Worm (Caenorhabditis elegans) whole organism, early embryonic: Measurements from ENCODE around the gene bed-2.
A peak's percentile ranks its signal among the peaks of the same experiment; 100 is the strongest.

Source experiments
- B0310.2 ChIP-seq: sonication (generic microtip); optimal IDR thresholded peaks from 2 replicates; lab custom pipeline; 2016; ENCODE audit warnings: mild to moderate bottlenecking, missing genetic modification characterization, missing compliant biosample characterization
- F13C5.2 ChIP-seq: sonication (generic microtip); optimal IDR thresholded peaks from 2 replicates; lab custom pipeline; 2017; ENCODE audit warnings: mild to moderate bottlenecking, missing genetic modification characterization, inconsistent platforms, missing compliant biosample characterization
- aly-1 ChIP-seq: sonication (generic microtip); optimal IDR thresholded peaks from 2 replicates; lab custom pipeline; 2016; ENCODE audit warnings: missing genetic modification characterization, missing compliant biosample characterization
- ama-1 ChIP-seq: fragments of 150-350 bp; optimal IDR thresholded peaks from 2 replicates; lab custom pipeline; 2014
- ceh-13 ChIP-seq: fragments of 200-800 bp; sonication (Bioruptor generic); optimal IDR thresholded peaks from 2 replicates; lab custom pipeline; 2018; ENCODE audit warnings: mild to moderate bottlenecking, missing genetic modification characterization, missing compliant biosample characterization
- ceh-36 ChIP-seq: sonication (generic microtip); optimal IDR thresholded peaks from 2 replicates; lab custom pipeline; 2016; ENCODE audit warnings: missing genetic modification characterization, inconsistent platforms, missing compliant biosample characterization
- ets-7 ChIP-seq: sonication (generic microtip); optimal IDR thresholded peaks from 2 replicates; lab custom pipeline; 2016; ENCODE audit warnings: missing genotype, missing genetic modification characterization, missing compliant biosample characterization
- flt-1 ChIP-seq: fragments of 200-800 bp; sonication (Bioruptor generic); IDR thresholded peaks from 2 replicates; pipeline ENCODE4 v1.3.6; 2022; ENCODE audit warnings: missing genetic modification characterization, missing compliant biosample characterization
- hmbx-1 ChIP-seq: sonication (generic microtip); optimal IDR thresholded peaks from 2 replicates; lab custom pipeline; 2016; ENCODE audit warnings: mild to moderate bottlenecking, missing genetic modification characterization, missing compliant biosample characterization
- hmg-4 ChIP-seq: fragments of 200-800 bp; sonication (Bioruptor generic); optimal IDR thresholded peaks from 2 replicates; lab custom pipeline; 2018; ENCODE audit warnings: mild to moderate bottlenecking, missing genetic modification characterization, missing compliant biosample characterization
- hnd-1 ChIP-seq: sonication (generic microtip); optimal IDR thresholded peaks from 2 replicates; lab custom pipeline; 2016; ENCODE audit warnings: missing genetic modification characterization, missing compliant biosample characterization
- pes-1 ChIP-seq: fragments of 200-800 bp; sonication (Bioruptor generic); IDR thresholded peaks from 2 replicates; pipeline ENCODE4 v1.3.6; 2022; ENCODE audit warnings: missing genetic modification reagents, missing genetic modification characterization, missing compliant biosample characterization
- scrt-1 ChIP-seq: fragments of 200-800 bp; sonication (Bioruptor generic); IDR thresholded peaks from 2 replicates; pipeline ENCODE4 v1.3.6; 2022; ENCODE audit warnings: missing genetic modification characterization, missing compliant biosample characterization
- sea-1 ChIP-seq: fragments of 200-800 bp; sonication (Bioruptor generic); conservative IDR thresholded peaks from 2 replicates; pipeline ENCODE4 v1.3.6; 2022; ENCODE audit warnings: missing genetic modification characterization, missing compliant biosample characterization
- tbx-11 ChIP-seq: fragments of 200-800 bp; sonication (Bioruptor generic); IDR thresholded peaks from 2 replicates; pipeline ENCODE4 v1.3.6; 2022; ENCODE audit warnings: missing genetic modification characterization, missing compliant biosample characterization
- tbx-37 ChIP-seq: fragments of 200-800 bp; sonication (Bioruptor generic); conservative IDR thresholded peaks from 2 replicates; pipeline ENCODE4 v1.3.6; 2022; ENCODE audit warnings: missing genetic modification reagents, missing genetic modification characterization, missing compliant biosample characterization
- tra-4 ChIP-seq: sonication (generic microtip); optimal IDR thresholded peaks from 2 replicates; lab custom pipeline; 2017; ENCODE audit warnings: missing genetic modification characterization, missing compliant biosample characterization

bed-2 gene

DNA sequence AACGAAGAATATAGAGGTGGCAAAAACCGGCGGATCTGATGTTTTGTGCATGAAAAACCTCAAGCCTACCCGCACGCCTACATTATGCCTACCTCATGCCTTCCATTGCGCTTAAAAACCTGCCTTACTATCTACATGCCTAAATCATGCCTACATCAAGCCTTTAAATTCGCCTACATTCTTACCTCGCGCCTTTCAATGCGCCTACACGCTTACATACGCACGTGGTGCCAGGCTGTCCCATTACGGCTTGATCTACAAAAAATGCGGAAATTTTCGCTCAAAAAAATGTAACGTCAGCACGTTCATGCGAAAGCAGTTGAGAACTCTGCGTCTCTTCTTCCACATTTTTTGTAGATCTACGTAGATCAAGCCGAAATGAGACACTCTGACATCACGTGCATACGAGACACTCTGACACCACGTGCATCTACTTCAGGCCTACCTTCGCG, 13.6 kb upstream of the bed-2 start, which contains the start of gene fbxa-220:
fbxa-220 (minus strand) TSS at position 51 of the 452 bp plus-strand sequence.
- TF ChIP-seq ets-7 (tag; lab: Kevin White, UChicago) (no peak), scrt-1 (GFP tag; lab: Robert Waterston, UW) (no peak), flt-1 (GFP tag; lab: Robert Waterston, UW) (no peak), pes-1 (GFP tag; lab: Robert Waterston, UW) (no peak), ceh-13 (GFP tag; lab: Kevin White, UChicago) (no peak), tbx-37 (no peak), aly-1 (tag; lab: Kevin White, UChicago) (no peak), ama-1 (lab: Kevin White, UChicago) (no peak), tbx-11 (GFP tag; lab: Robert Waterston, UW) (no peak), ceh-36 (no peak), sea-1 (GFP tag; lab: Robert Waterston, UW) (no peak)

DNA sequence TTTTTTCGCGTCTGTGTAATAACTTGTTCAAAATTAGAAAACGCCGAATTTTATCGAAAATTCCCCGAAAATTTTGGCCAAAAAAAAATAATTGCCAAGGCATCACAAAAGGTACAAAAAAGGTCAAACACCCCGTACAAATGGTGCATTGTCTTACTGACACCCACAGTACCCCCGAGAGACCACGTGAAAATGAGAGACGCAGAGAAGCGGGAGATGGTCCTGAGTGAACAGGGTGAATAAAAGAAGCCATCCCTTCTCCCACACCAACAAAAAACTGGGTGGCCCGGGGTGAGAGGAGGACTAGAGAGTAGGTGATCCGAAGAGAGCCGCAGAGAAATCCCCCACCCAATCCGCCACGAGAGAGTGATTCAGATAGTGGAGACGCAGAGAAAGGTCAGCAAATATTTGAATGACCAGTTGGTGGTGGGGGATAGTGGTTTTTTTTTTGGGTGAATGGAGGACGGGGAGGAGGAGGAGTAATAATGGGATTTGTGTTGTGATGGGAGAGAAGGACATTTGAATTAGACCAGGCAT, 10.8 kb upstream of the bed-2 start:
- TF ChIP-seq hmbx-1 (tag; lab: Kevin White, UChicago) (no peak), flt-1 (GFP tag; lab: Robert Waterston, UW) (no peak), F13C5.2 (no peak), pes-1 (GFP tag; lab: Robert Waterston, UW) (no peak), ceh-36 (no peak), tbx-37 (no peak), ceh-13 (GFP tag; lab: Kevin White, UChicago) (no peak), aly-1 (tag; lab: Kevin White, UChicago) (no peak), sea-1 (GFP tag; lab: Robert Waterston, UW) (no peak), tbx-11 (GFP tag; lab: Robert Waterston, UW) (no peak)

DNA sequence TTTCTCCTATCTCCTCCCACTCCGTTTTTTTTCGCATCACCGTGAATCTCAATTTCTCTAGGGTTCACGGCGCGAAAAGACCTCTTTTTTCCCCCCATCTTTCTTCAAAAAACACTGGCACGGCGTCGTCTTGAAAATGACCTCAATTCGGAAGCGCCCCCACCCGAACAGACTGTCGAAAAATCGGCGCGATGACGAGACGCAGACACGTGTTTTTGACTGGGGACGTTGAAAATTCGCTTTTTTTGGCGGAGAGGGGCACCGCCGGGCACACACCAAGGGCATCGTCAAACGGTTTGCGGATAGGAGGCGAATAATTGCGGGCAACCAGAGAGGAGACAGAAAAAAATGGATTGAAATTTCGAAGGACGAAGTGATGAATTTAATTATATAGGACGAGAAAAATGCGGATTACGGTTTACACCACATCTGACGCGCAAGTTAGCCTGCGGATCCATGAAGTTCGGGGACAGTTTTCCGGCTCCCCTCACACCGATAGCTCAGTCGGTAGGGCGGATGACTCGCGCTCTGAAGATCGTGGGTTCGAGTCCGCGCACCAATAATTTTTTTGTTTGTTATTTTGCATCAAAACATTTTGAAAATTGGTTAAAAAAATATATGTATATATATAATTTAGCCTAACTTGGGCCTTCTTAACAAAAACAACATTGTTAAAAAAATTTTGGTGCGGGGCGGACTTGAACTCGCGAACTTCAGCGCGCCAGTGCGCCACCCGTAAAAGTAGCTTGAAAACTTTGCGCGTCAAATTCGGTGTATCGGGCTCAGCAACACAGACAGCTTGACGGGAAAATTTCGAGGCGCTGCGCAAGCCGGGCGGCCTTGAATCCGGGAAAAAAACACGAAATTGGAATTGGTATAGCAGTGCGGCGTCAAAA, 8.1 kb upstream of the bed-2 start:
- TF ChIP-seq tbx-11 (GFP tag; lab: Robert Waterston, UW) (no peak), tra-4 (tag; lab: Kevin White, UChicago) (no peak), ceh-13 (GFP tag; lab: Kevin White, UChicago) (no peak), ets-7 (tag; lab: Kevin White, UChicago) (no peak)

DNA sequence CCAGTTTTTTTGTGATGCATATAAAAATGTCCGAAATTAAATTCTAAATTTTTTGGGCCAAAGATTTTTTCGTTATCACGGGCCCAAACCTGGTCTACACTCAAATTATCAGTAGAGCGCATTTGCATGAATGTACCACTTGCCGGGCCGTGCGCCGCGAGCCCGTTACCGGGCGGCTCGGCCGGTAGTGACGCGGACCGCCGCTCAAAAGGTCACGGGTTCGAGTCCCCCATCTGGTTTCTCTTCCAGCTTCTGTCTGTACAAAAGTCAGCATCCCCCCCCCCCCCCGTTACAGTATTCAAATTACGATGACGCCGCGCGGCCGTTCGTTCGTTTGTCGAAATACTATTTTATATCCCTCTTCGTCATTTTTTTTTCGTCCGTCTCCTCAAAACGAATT, 6.7 kb upstream of the bed-2 start:
- peak; percentile 31; the same call in 1 of the 2 replicates for TF ChIP-seq scrt-1 (GFP tag; lab: Robert Waterston, UW)
- TF ChIP-seq ceh-36, result no peak
- TF ChIP-seq B0310.2 (tag; lab: Kevin White, UChicago), result no peak
- no peak for TF ChIP-seq hnd-1 (tag; lab: Kevin White, UChicago)

DNA sequence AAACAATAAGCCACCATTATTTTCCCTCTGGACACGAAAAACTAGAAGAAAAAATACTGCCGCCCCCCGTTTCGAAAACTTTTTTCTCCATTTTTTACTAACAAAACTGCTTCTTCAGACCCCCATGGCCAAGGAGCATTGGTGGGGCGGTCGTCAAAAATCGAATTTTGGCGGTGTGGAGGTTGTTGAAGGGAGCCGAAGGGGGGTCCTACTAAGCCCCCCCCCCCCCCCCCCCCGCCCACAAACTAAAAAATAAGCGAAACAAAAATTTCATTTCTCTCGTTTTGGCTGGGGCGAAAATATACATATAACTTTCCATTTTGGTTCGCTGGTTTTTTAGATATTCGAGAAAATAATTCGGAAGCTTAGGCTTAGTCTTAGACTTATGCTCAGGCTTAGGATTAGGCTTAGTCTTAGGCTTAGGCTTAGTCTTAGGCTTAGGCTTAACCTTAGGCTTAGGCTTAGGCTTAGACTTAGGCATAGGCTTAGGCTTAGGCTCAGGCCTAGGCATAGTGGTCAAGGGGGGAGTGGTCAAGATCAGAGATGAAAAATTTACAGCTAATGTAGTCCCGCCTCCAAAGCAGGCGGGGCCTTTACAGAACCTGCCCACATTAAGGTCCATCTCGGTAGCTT, 4.2 kb upstream of the bed-2 start:
- peak; percentile 79 for TF ChIP-seq ceh-36
- TF ChIP-seq B0310.2 (tag; lab: Kevin White, UChicago), result no peak

DNA sequence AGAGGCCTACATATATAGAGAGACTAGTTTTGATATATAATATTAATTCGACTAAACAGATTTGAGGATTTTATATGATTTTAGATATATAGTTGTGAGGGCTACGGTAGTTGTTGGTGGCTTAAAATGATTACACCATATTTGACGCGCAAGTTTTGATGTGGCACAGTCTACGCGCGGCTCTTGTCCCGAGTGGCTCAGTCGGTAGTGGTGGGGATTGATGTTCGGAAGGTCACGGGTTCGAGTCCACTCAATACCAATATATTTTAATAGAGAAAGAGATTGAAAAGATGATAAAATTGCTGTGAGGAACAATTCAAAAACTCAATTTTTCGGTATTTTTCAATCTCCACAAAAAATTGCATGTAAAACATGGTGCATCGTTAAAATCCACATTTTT, 2.3 kb upstream of the bed-2 start:
- no peak for TF ChIP-seq hmg-4 (GFP tag; lab: Kevin White, UChicago)
- no peak for TF ChIP-seq scrt-1 (GFP tag; lab: Robert Waterston, UW)
- TF ChIP-seq pes-1 (GFP tag; lab: Robert Waterston, UW), result no peak
- TF ChIP-seq F13C5.2, result no peak
- TF ChIP-seq aly-1 (tag; lab: Kevin White, UChicago), result no peak
- TF ChIP-seq flt-1 (GFP tag; lab: Robert Waterston, UW), result no peak
- TF ChIP-seq ama-1 (lab: Kevin White, UChicago), result no peak

DNA sequence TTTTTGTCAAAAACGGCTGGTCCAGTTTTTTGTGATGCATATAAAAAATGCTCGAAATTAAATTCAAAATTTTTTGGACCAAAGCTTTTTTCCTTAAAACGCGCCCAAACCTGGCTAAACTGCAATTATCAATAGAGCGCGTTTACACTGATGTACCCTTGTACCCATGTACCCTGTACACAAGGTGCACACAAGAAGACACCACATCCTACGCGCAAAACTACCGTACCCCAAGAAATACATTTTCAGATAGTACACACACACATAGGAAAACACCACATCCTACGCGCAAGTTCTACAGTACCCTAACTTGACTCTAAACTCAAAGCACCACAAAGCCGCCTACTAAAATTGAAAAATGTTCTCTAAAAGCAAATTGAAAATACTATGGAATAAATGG, 728 bp upstream of the bed-2 start:
- no peak for TF ChIP-seq flt-1 (GFP tag; lab: Robert Waterston, UW)
- no peak for TF ChIP-seq hmg-4 (GFP tag; lab: Kevin White, UChicago)
- TF ChIP-seq ceh-36, result no peak
- no peak for TF ChIP-seq scrt-1 (GFP tag; lab: Robert Waterston, UW)
- TF ChIP-seq F13C5.2, result no peak
- TF ChIP-seq aly-1 (tag; lab: Kevin White, UChicago), result no peak
- no peak for TF ChIP-seq hmbx-1 (tag; lab: Kevin White, UChicago)
